Worm (Caenorhabditis elegans): ENCODE measurements around the gene dcap-1.

ce11 chrIV:1006662-1007061 is 47.9 kb downstream of the dcap-1 start:
- TF ChIP-seq nhr-76 (tag; optimal IDR thresholded peaks at IDR 0.05) (no peak), mep-1 (tag; optimal IDR thresholded peaks at IDR 0.05) (no peak), elt-3 (tag; optimal IDR thresholded peaks at IDR 0.05) (no peak), lin-13 (tag; optimal IDR thresholded peaks at IDR 0.05) (no peak), hlh-1 (tag; optimal IDR thresholded peaks at IDR 0.05) (no peak), pha-4 (tag; optimal IDR thresholded peaks at IDR 0.05) (no peak), unc-62 (GFP tag; optimal IDR thresholded peaks at IDR 0.05) (no peak), nhr-12 (tag; optimal IDR thresholded peaks at IDR 0.05) (no peak), ceh-39 (tag; optimal IDR thresholded peaks at IDR 0.05) (no peak), nhr-237 (tag; optimal IDR thresholded peaks at IDR 0.05) (no peak), cnd-1 (tag; optimal IDR thresholded peaks at IDR 0.05) (no peak), sptf-1 (tag; optimal IDR thresholded peaks at IDR 0.05) (no peak), snpc-4 (tag; optimal IDR thresholded peaks at IDR 0.05) (no peak)

Data from whole organism, mixed stage, embryonic.